Worm (Caenorhabditis elegans): Measurements from ENCODE around the gene C49C8.8.

ce11 chrIV:8618698-8619097 lies 33.2 kb upstream of the C49C8.8 start, which contains the start of gene F42A9.8:
- TF ChIP-seq mdl-1 (tag; optimal IDR thresholded peaks at IDR 0.05) = no peak
- TF ChIP-seq fos-1 (tag; optimal IDR thresholded peaks at IDR 0.05) = no peak
- TF ChIP-seq mbf-1 (tag; optimal IDR thresholded peaks at IDR 0.05) = no peak
- no peak for TF ChIP-seq sma-3 (GFP tag; optimal IDR thresholded peaks at IDR 0.05)
- TF ChIP-seq lsy-2 (tag; optimal IDR thresholded peaks at IDR 0.05) = peak in 1 of 2 experiments; percentile 35
- no peak for TF ChIP-seq nhr-25 (tag; optimal IDR thresholded peaks at IDR 0.05)
- no peak for TF ChIP-seq gmeb-1 (tag; optimal IDR thresholded peaks at IDR 0.05)
- TF ChIP-seq nhr-12 (tag; optimal IDR thresholded peaks at IDR 0.05) = no peak
- no peak for TF ChIP-seq ztf-4 (tag; optimal IDR thresholded peaks at IDR 0.05)
- no peak for TF ChIP-seq ceh-82 (tag; optimal IDR thresholded peaks at IDR 0.05)
- TF ChIP-seq peb-1 (tag; optimal IDR thresholded peaks at IDR 0.05) = no peak
- TF ChIP-seq R02D3.7 (tag; optimal IDR thresholded peaks at IDR 0.05) = no peak
- no peak for TF ChIP-seq lin-11 (tag; optimal IDR thresholded peaks at IDR 0.05)
